Worm (Caenorhabditis elegans) whole organism, late embryonic: ENCODE results near the gene C17H11.5.

Source experiments
- ceh-2 ChIP-seq: sonication (generic microtip); optimal IDR thresholded peaks from 2 replicates; lab custom pipeline; 2016; ENCODE audit warnings: missing genotype, missing genetic modification characterization, missing compliant biosample characterization
- nfya-1 ChIP-seq: sonication (generic microtip); optimal IDR thresholded peaks from 2 replicates; lab custom pipeline; 2017; ENCODE audit warnings: missing genetic modification characterization, mild to moderate bottlenecking, missing compliant biosample characterization, antibody characterized with exemption, moderate library complexity

ce11 chrX:8160016-8160415 lies 24.9 kb downstream of the C17H11.5 start:
- TF ChIP-seq ceh-2 (tag; lab: Kevin White, UChicago) (no peak), nfya-1 (tag; lab: Kevin White, UChicago) (no peak)
